Worm (Caenorhabditis elegans) whole organism, young adult: ENCODE results near the gene Y47D7A.2.

Source experiments
- B0019.2 ChIP-seq: fragments of 200-800 bp; sonication (Bioruptor generic); conservative IDR thresholded peaks from 2 replicates; pipeline ENCODE4 v1.3.6; 2022; ENCODE audit warnings: missing genetic modification reagents, missing genetic modification characterization, missing compliant biosample characterization
- C17E4.6 ChIP-seq: fragments of 200-800 bp; sonication (Bioruptor generic); IDR thresholded peaks from 2 replicates; pipeline ENCODE4 v1.3.6; 2022; ENCODE audit warnings: missing genetic modification reagents, missing genetic modification characterization, missing compliant biosample characterization
- F23B12.7 ChIP-seq: sonication (generic microtip); optimal IDR thresholded peaks from 2 replicates; lab custom pipeline; 2017; ENCODE audit warnings: missing genetic modification characterization, mild to moderate bottlenecking, missing compliant biosample characterization, antibody characterized with exemption, moderate library complexity; ENCODE audit not compliant: insufficient read depth
- F39B2.1 ChIP-seq: fragments of 200-800 bp; sonication (Bioruptor generic); IDR thresholded peaks from 2 replicates; pipeline ENCODE4 v1.3.6; 2022; ENCODE audit warnings: missing genetic modification reagents, missing genetic modification characterization, missing compliant biosample characterization
- Y95B8A.8 ChIP-seq: fragments of 200-800 bp; sonication (Bioruptor generic); IDR thresholded peaks from 2 replicates; pipeline ENCODE4 v1.3.6; 2022; ENCODE audit warnings: missing genetic modification reagents, missing genetic modification characterization, missing compliant biosample characterization
- ama-1 ChIP-seq, 3 experiments: fragments of 150-350 bp in 1 of 3; sonication (generic microtip) in 2 of 3; optimal IDR thresholded peaks; 2 replicates each; lab custom pipeline; 2014 to 2018; ENCODE audit warnings: missing biosample characterization in 2 of 3, missing genetic modification characterization in 2 of 3, missing genetic modification reagents in 2 of 3
- atf-7 ChIP-seq: sonication (generic microtip); optimal IDR thresholded peaks from 2 replicates; lab custom pipeline; 2017; ENCODE audit warnings: mild to moderate bottlenecking, missing genetic modification characterization, missing compliant biosample characterization
- attf-5 ChIP-seq: fragments of 200-800 bp; sonication (Bioruptor generic); optimal IDR thresholded peaks from 2 replicates; lab custom pipeline; 2018; ENCODE audit warnings: mild to moderate bottlenecking, missing genetic modification characterization, missing compliant biosample characterization
- cebp-2 ChIP-seq: fragments of 200-800 bp; sonication (Bioruptor generic); IDR thresholded peaks from 2 replicates; pipeline ENCODE4 v1.3.6; 2022; ENCODE audit warnings: missing genetic modification characterization, missing compliant biosample characterization
- ceh-40 ChIP-seq: fragments of 200-800 bp; sonication (Bioruptor generic); IDR thresholded peaks from 2 replicates; pipeline ENCODE4 v1.3.6; 2022; ENCODE audit warnings: missing genetic modification characterization, missing compliant biosample characterization
- ceh-79 ChIP-seq: sonication (generic microtip); optimal IDR thresholded peaks from 2 replicates; lab custom pipeline; 2017; ENCODE audit warnings: mild to moderate bottlenecking, missing genetic modification characterization, missing compliant biosample characterization
- dox-1 ChIP-seq: fragments of 200-800 bp; sonication (Bioruptor generic); IDR thresholded peaks from 2 replicates; pipeline ENCODE4 v1.3.6; 2022; ENCODE audit warnings: missing genetic modification reagents, missing genetic modification characterization, missing compliant biosample characterization
- dpff-1 ChIP-seq: sonication (generic microtip); optimal IDR thresholded peaks from 2 replicates; lab custom pipeline; 2017; ENCODE audit warnings: mild to moderate bottlenecking, missing genetic modification characterization, missing compliant biosample characterization
- dpl-1 ChIP-seq: fragments of 150-350 bp; optimal IDR thresholded peaks from 2 replicates; lab custom pipeline; 2014; ENCODE audit warnings: missing biosample characterization, missing genetic modification reagents, missing genetic modification characterization
- ets-4 ChIP-seq: fragments of 200-800 bp; sonication (Bioruptor generic); optimal IDR thresholded peaks from 2 replicates; lab custom pipeline; 2018; ENCODE audit warnings: mild to moderate bottlenecking, missing genetic modification characterization, missing compliant biosample characterization
- gei-17 ChIP-seq: fragments of 200-800 bp; sonication (Bioruptor generic); optimal IDR thresholded peaks from 2 replicates; lab custom pipeline; 2018; ENCODE audit warnings: mild to moderate bottlenecking, missing genetic modification characterization, missing compliant biosample characterization
- let-526 ChIP-seq: fragments of 200-800 bp; sonication (Bioruptor generic); IDR thresholded peaks from 2 replicates; pipeline ENCODE4 v1.3.6; 2022; ENCODE audit warnings: missing genetic modification reagents, missing genetic modification characterization, missing compliant biosample characterization
- lin-40 ChIP-seq: sonication (generic microtip); optimal IDR thresholded peaks from 2 replicates; lab custom pipeline; 2016; ENCODE audit warnings: missing genetic modification characterization, mild to moderate bottlenecking, missing compliant biosample characterization, missing genotype, missing genetic modification reagents
- lin-54 ChIP-seq: fragments of 200-800 bp; sonication (Bioruptor generic); optimal IDR thresholded peaks from 2 replicates; lab custom pipeline; 2018; ENCODE audit warnings: mild to moderate bottlenecking, missing genetic modification characterization, missing compliant biosample characterization
- lsy-27 ChIP-seq: sonication (generic microtip); optimal IDR thresholded peaks from 2 replicates; lab custom pipeline; 2017; ENCODE audit warnings: missing genetic modification characterization, mild to moderate bottlenecking, missing compliant biosample characterization, antibody characterized with exemption, missing genotype, borderline replicate concordance; ENCODE audit not compliant: insufficient read depth
- madf-8 ChIP-seq: fragments of 200-800 bp; sonication (Bioruptor generic); conservative IDR thresholded peaks from 2 replicates; pipeline ENCODE4 v1.3.6; 2022; ENCODE audit warnings: missing genetic modification reagents, missing genetic modification characterization, missing compliant biosample characterization
- mcd-1 ChIP-seq: fragments of 200-800 bp; sonication (Bioruptor generic); IDR thresholded peaks from 2 replicates; pipeline ENCODE4 v1.3.6; 2022; ENCODE audit warnings: missing genetic modification reagents, missing genetic modification characterization, missing compliant biosample characterization
- nfyb-1 ChIP-seq: fragments of 200-800 bp; sonication (Bioruptor generic); IDR thresholded peaks from 2 replicates; pipeline ENCODE4 v1.3.6; 2022; ENCODE audit warnings: missing genetic modification reagents, missing genetic modification characterization, missing compliant biosample characterization
- nhr-90 ChIP-seq: sonication (generic microtip); optimal IDR thresholded peaks from 2 replicates; lab custom pipeline; 2016; ENCODE audit warnings: missing genotype, mild to moderate bottlenecking, missing genetic modification characterization, missing compliant biosample characterization
- repo-1 ChIP-seq: sonication (generic microtip); optimal IDR thresholded peaks from 2 replicates; lab custom pipeline; 2017; ENCODE audit warnings: mild to moderate bottlenecking, missing genetic modification characterization, missing compliant biosample characterization
- snpc-1.1 ChIP-seq: sonication (generic microtip); optimal IDR thresholded peaks from 2 replicates; lab custom pipeline; 2017; ENCODE audit warnings: missing genetic modification characterization, mild to moderate bottlenecking, missing compliant biosample characterization, antibody characterized with exemption, moderate library complexity, missing genotype, missing genetic modification reagents; ENCODE audit not compliant: insufficient read depth
- snpc-1.3 ChIP-seq: sonication (generic microtip); optimal IDR thresholded peaks from 2 replicates; lab custom pipeline; 2017; ENCODE audit warnings: missing genetic modification characterization, mild to moderate bottlenecking, missing compliant biosample characterization, antibody characterized with exemption, moderate library complexity, missing genotype, missing genetic modification reagents; ENCODE audit not compliant: insufficient read depth
- tbp1 ChIP-seq: fragments of 200-800 bp; sonication (Bioruptor generic); optimal IDR thresholded peaks from 2 replicates; lab custom pipeline; 2018; ENCODE audit warnings: mild to moderate bottlenecking, missing genetic modification characterization, missing compliant biosample characterization
- unc-130 ChIP-seq: sonication (generic microtip); optimal IDR thresholded peaks from 2 replicates; lab custom pipeline; 2016; ENCODE audit warnings: missing genetic modification reagents, missing genetic modification characterization, missing compliant biosample characterization
- zfh-2 ChIP-seq: fragments of 200-800 bp; sonication (Bioruptor generic); conservative IDR thresholded peaks from 2 replicates; pipeline ENCODE4 v1.3.6; 2022; ENCODE audit warnings: missing genetic modification reagents, missing genetic modification characterization, missing compliant biosample characterization
- ztf-25 ChIP-seq: fragments of 200-800 bp; sonication (Bioruptor generic); IDR thresholded peaks from 2 replicates; pipeline ENCODE4 v1.3.6; 2022; ENCODE audit warnings: missing genetic modification reagents, missing genetic modification characterization, missing compliant biosample characterization
- ztf-3 ChIP-seq: fragments of 200-800 bp; sonication (Bioruptor generic); optimal IDR thresholded peaks from 2 replicates; lab custom pipeline; 2018; ENCODE audit warnings: mild to moderate bottlenecking, missing genetic modification characterization, missing compliant biosample characterization

Gene Y47D7A.2

ce11 chrV:4450523-4451089 lies 30.5 kb downstream of the Y47D7A.2 start, which contains the start of gene rft-2 (continued):
- TF ChIP-seq F23B12.7 (tag; lab: Kevin White, UChicago) (peak; percentile 15), gei-17 (GFP tag; lab: Kevin White, UChicago) (no peak), snpc-1.1 (peak; percentile 20), cebp-2 (no peak), let-526 (GFP tag; lab: Robert Waterston, UW) (no peak), nhr-90 (no peak), F39B2.1 (no peak), lin-54 (GFP tag; lab: Kevin White, UChicago) (peak; percentile 91), nfyb-1 (GFP tag; lab: Robert Waterston, UW) (peak; percentile 41; the same call in 1 of the 2 replicates), atf-7 (tag; lab: Kevin White, UChicago) (no peak), dpff-1 (tag; lab: Kevin White, UChicago) (no peak), lin-40 (peak; percentile 42), madf-8 (GFP tag; lab: Robert Waterston, UW) (no peak), dpl-1 (peak; percentile 87), attf-5 (GFP tag; lab: Kevin White, UChicago) (peak; percentile 25), C17E4.6 (no peak), mcd-1 (GFP tag; lab: Robert Waterston, UW) (peak; percentile 94), zfh-2 (no peak), ets-4 (GFP tag; lab: Kevin White, UChicago) (no peak), repo-1 (no peak), ztf-25 (GFP tag; lab: Robert Waterston, UW) (no peak), unc-130 (GFP tag; lab: Kevin White, UChicago) (no peak), lsy-27 (tag; lab: Kevin White, UChicago) (no peak)
- TF ChIP-seq, all 124 proteins: peak for 14

ce11 chrV:4454634-4455033 lies 34.6 kb downstream of the Y47D7A.2 start, which contains the start of gene gnrr-5:
gnrr-5 (minus strand) TSS chrV:4454734.
- TF ChIP-seq snpc-1.3 (tag; lab: Kevin White, UChicago) (no peak), tbp1 (GFP tag; lab: Kevin White, UChicago) (no peak), nhr-90 (no peak), dox-1 (GFP tag; lab: Robert Waterston, UW) (no peak), Y95B8A.8 (GFP tag; lab: Robert Waterston, UW) (no peak), B0019.2 (GFP tag; lab: Robert Waterston, UW) (no peak), unc-130 (GFP tag; lab: Kevin White, UChicago) (no peak), ceh-40 (GFP tag; lab: Robert Waterston, UW) (no peak), ceh-79 (no peak), ztf-3 (GFP tag; lab: Kevin White, UChicago) (no peak), ama-1 (optimal IDR thresholded peaks at IDR 0.05; lab: Kevin White, UChicago) (no peak), ama-1 (GFP tag; optimal IDR thresholded peaks at IDR 0.05; lab: Kevin White, UChicago) (no peak)
- TF ChIP-seq, all 124 proteins: peak for 0
